Worm (Caenorhabditis elegans): Measurements from ENCODE around the gene R07E5.7.
A peak's percentile ranks its signal among the peaks of the same experiment; 100 is the strongest.

R07E5.7 gene

DNA sequence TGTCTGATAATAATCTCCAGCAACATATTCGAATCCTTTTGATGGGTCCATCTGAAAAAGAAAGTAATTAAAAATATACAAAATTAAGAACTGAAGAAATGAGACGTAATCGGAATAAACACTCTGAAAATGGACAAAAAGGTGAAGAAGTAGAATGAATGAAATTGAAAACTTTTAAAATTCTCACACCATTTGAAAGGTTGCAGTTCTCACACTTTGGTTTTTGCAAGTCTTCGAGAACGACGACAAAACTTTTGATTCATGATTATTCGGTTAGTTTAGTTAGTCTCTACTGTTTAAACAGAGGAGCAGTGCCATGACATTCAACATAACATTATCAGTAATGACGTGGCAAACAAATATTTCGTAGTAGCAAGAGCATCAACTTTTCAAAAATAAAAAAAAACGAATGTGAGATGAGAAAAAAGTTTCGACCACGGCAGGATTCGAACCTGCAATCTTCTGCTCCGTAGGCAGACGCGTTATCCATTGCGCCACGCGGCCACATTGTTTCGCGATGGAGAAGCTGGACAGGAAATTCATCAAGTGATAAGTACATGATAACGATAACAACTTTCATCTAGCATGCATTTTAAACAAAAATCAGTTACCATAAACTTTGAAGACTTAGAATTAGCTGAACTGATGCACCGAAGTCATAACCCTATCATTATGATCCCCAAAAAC is 31.1 kb upstream of the R07E5.7 start, which contains the start of gene ceh-43 (continued):
- TF ChIP-seq arid-1 (GFP tag; conservative IDR thresholded peaks at IDR 0.05) (0 out of 2 replicates have a peak, but pooled peaks have one; percentile 60), dve-1 (tag; optimal IDR thresholded peaks at IDR 0.05; ENCODE audit: insufficient read depth) (peak; percentile 19), nhr-6 (tag; optimal IDR thresholded peaks at IDR 0.05) (no peak), nhr-77 (tag; optimal IDR thresholded peaks at IDR 0.05) (no peak), nhr-11 (tag; optimal IDR thresholded peaks at IDR 0.05) (no peak), lim-7 (GFP tag; IDR thresholded peaks at IDR 0.05) (peak; percentile 69), nhr-237 (tag; optimal IDR thresholded peaks at IDR 0.05) (no peak), dmd-8 (GFP tag; IDR thresholded peaks at IDR 0.05) (peak; percentile 85), mxl-2 (GFP tag; conservative IDR thresholded peaks at IDR 0.05) (no peak), pha-4 (GFP tag; IDR thresholded peaks at IDR 0.05) (peak; percentile 62; the same call in 1 of the 2 replicates), pha-4 (tag; optimal IDR thresholded peaks at IDR 0.05) (no peak), nhr-28 (tag; optimal IDR thresholded peaks at IDR 0.05) (no peak), lsy-2 (tag; optimal IDR thresholded peaks at IDR 0.05) (no peak), fos-1 (tag; optimal IDR thresholded peaks at IDR 0.05) (no peak), lin-13 (GFP tag; optimal IDR thresholded peaks at IDR 0.05) (no peak), madf-5 (GFP tag; IDR thresholded peaks at IDR 0.05) (0 out of 4 replicates have a peak, but pooled peaks of 1 of the 2 experiments have one; percentile 38), mxl-3 (GFP tag; optimal IDR thresholded peaks at IDR 0.05) (no peak), F37D6.2 (tag; optimal IDR thresholded peaks at IDR 0.05) (no peak), nhr-10 (tag; optimal IDR thresholded peaks at IDR 0.05) (no peak), ceh-62 (tag; optimal IDR thresholded peaks at IDR 0.05) (no peak), madf-9 (GFP tag; conservative IDR thresholded peaks at IDR 0.05) (no peak), jun-1 (tag; optimal IDR thresholded peaks at IDR 0.05) (no peak), ztf-7 (tag; optimal IDR thresholded peaks at IDR 0.05) (no peak), ctbp-1 (GFP tag; IDR thresholded peaks at IDR 0.05) (peak; percentile 43; the same call in 1 of the 2 replicates), unc-130 (GFP tag; optimal IDR thresholded peaks at IDR 0.05) (no peak), hlh-11 (tag; optimal IDR thresholded peaks at IDR 0.05) (no peak), ceh-82 (tag; optimal IDR thresholded peaks at IDR 0.05) (no peak), unc-62 (GFP tag; optimal IDR thresholded peaks at IDR 0.05 in 1 of 2) (no peak), unc-62 (tag; optimal IDR thresholded peaks at IDR 0.05) (no peak), vab-7 (GFP tag; IDR thresholded peaks at IDR 0.05) (peak; percentile 59; the same call in 1 of the 2 replicates), zip-11 (GFP tag; IDR thresholded peaks at IDR 0.05) (no peak), tag-97 (GFP tag; IDR thresholded peaks at IDR 0.05) (no peak), D1046.2 (GFP tag; IDR thresholded peaks at IDR 0.05) (no peak), ZK337.2 (GFP tag; IDR thresholded peaks at IDR 0.05) (peak; percentile 38; the same call in 1 of the 2 replicates), F49E8.2 (tag; optimal IDR thresholded peaks at IDR 0.05; ENCODE audit: borderline replicate concordance) (no peak), zag-1 (tag; optimal IDR thresholded peaks at IDR 0.05) (no peak), R02D3.7 (tag; optimal IDR thresholded peaks at IDR 0.05) (no peak), unc-39 (tag; optimal IDR thresholded peaks at IDR 0.05) (no peak), cey-2 (tag; optimal IDR thresholded peaks at IDR 0.05; ENCODE audit: borderline replicate concordance, insufficient read depth) (no peak), gei-8 (GFP tag; optimal IDR thresholded peaks at IDR 0.05) (no peak), ceh-28 (tag; optimal IDR thresholded peaks at IDR 0.05) (no peak), ama-1 (optimal IDR thresholded peaks at IDR 0.05) (no peak), mes-2 (tag; optimal IDR thresholded peaks at IDR 0.05; ENCODE audit: poor library complexity, severe bottlenecking) (peak; percentile 57), zfp-2 (tag; optimal IDR thresholded peaks at IDR 0.05) (no peak), zfp-3 (GFP tag; conservative IDR thresholded peaks at IDR 0.05) (0 out of 2 replicates have a peak, but pooled peaks have one; percentile 16), sdz-12 (GFP tag; optimal IDR thresholded peaks at IDR 0.05) (no peak), skn-1 (tag; optimal IDR thresholded peaks at IDR 0.05) (no peak), T20F7.1 (GFP tag; optimal IDR thresholded peaks at IDR 0.05) (no peak), ceh-44 (GFP tag; IDR thresholded peaks at IDR 0.05) (no peak), lin-29 (GFP tag; IDR thresholded peaks at IDR 0.05) (no peak), snpc-1.2 (GFP tag; IDR thresholded peaks at IDR 0.05) (0 out of 2 replicates have a peak, but pooled peaks have one; percentile 14)
